Worm (Caenorhabditis elegans) whole organism, L4 larva: ENCODE results near the gene cct-1.

Source experiments
- D1046.2 ChIP-seq: fragments of 200-800 bp; sonication (Bioruptor generic); IDR thresholded peaks from 2 replicates; pipeline ENCODE4 v1.3.6; 2022; ENCODE audit warnings: missing genetic modification characterization, missing compliant biosample characterization
- F10B5.3 ChIP-seq: sonication (generic microtip); optimal IDR thresholded peaks from 2 replicates; lab custom pipeline; 2016; ENCODE audit warnings: mild to moderate bottlenecking, missing genetic modification characterization, missing compliant biosample characterization
- aly-2 ChIP-seq: sonication (generic microtip); optimal IDR thresholded peaks from 2 replicates; lab custom pipeline; 2018; ENCODE audit warnings: missing biosample characterization, missing genetic modification characterization
- egl-27 ChIP-seq: sonication (generic microtip); optimal IDR thresholded peaks from 3 replicates; lab custom pipeline; 2017; ENCODE audit warnings: missing biosample characterization, missing genetic modification reagents, missing genetic modification characterization
- mep-1 ChIP-seq: fragments of 150-350 bp; sonication (generic microtip); optimal IDR thresholded peaks from 3 replicates; lab custom pipeline; 2014; ENCODE audit warnings: missing biosample characterization, missing genetic modification characterization
- nhr-102 ChIP-seq: sonication (generic microtip); optimal IDR thresholded peaks from 2 replicates; lab custom pipeline; 2016; ENCODE audit warnings: mild to moderate bottlenecking, missing genetic modification characterization, moderate library complexity, missing compliant biosample characterization
- zag-1 ChIP-seq: fragments of 150-350 bp; optimal IDR thresholded peaks from 2 replicates; lab custom pipeline; 2014; ENCODE audit warnings: missing biosample characterization, missing genetic modification characterization

DNA sequence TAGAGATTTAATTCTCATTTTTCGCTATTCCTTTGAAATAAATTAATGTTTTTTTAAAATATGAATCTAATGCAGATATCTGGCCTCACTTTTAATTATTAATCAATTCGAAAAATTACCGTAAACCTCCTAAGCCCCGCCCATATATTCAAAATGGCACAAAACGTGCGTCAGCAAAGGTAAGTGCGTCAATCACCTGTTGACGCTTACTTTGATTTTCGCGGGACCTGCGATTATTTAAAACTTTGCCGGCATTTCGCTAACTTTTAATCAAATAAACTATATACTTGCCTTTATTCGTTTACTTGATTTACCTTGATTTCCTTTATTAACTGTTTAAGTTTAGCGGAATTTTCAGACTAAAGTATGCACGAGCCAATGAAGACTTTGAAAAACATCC is 27.3 kb upstream of the cct-1 start, which contains the start of gene pch-2:
- TF ChIP-seq mep-1 (tag; lab: Kevin White, UChicago) = no peak
- no peak for TF ChIP-seq F10B5.3
- no peak for TF ChIP-seq egl-27 (tag; lab: Kevin White, UChicago)
- no peak for TF ChIP-seq zag-1 (tag; lab: Kevin White, UChicago)
- no peak for TF ChIP-seq D1046.2
- TF ChIP-seq aly-2 (tag; lab: Kevin White, UChicago) = no peak
- TF ChIP-seq nhr-102 = no peak
